Worm (Caenorhabditis elegans) whole organism, late embryonic: ENCODE measurements around the gene F26F2.10.

Experiments
- C08G9.2 ChIP-seq: sonication (generic microtip); optimal IDR thresholded peaks from 2 replicates; lab custom pipeline; 2016; ENCODE audit warnings: mild to moderate bottlenecking, missing genetic modification characterization, moderate library complexity, missing compliant biosample characterization
- F13H6.1 ChIP-seq: sonication (generic microtip); optimal IDR thresholded peaks from 2 replicates; lab custom pipeline; 2016; ENCODE audit warnings: missing genetic modification characterization, missing compliant biosample characterization
- K02D7.2 ChIP-seq: sonication (generic microtip); optimal IDR thresholded peaks from 2 replicates; lab custom pipeline; 2017; ENCODE audit warnings: mild to moderate bottlenecking, missing genetic modification characterization, missing compliant biosample characterization
- K09A11.1 ChIP-seq: sonication (generic microtip); optimal IDR thresholded peaks from 2 replicates; lab custom pipeline; 2017; ENCODE audit warnings: antibody characterized with exemption, mild to moderate bottlenecking, missing genetic modification characterization, missing compliant biosample characterization; ENCODE audit not compliant: insufficient read depth
- T23F11.4 ChIP-seq: fragments of 200-800 bp; sonication (Bioruptor generic); optimal IDR thresholded peaks from 2 replicates; lab custom pipeline; 2018; ENCODE audit warnings: mild to moderate bottlenecking, missing genetic modification characterization, missing compliant biosample characterization
- Y22D7AL.16 ChIP-seq: sonication (generic microtip); optimal IDR thresholded peaks from 2 replicates; lab custom pipeline; 2016; ENCODE audit warnings: missing genetic modification characterization, missing compliant biosample characterization
- ahr-1 ChIP-seq: sonication (generic microtip); optimal IDR thresholded peaks from 2 replicates; lab custom pipeline; 2016; ENCODE audit warnings: missing genetic modification characterization, missing compliant biosample characterization
- ceh-18 ChIP-seq: sonication (generic microtip); optimal IDR thresholded peaks from 2 replicates; lab custom pipeline; 2016; ENCODE audit warnings: missing genetic modification characterization, missing compliant biosample characterization
- ceh-19 ChIP-seq: fragments of 200-800 bp; sonication (Bioruptor generic); optimal IDR thresholded peaks from 2 replicates; lab custom pipeline; 2018; ENCODE audit warnings: mild to moderate bottlenecking, missing genetic modification characterization, missing compliant biosample characterization
- ceh-2 ChIP-seq: sonication (generic microtip); optimal IDR thresholded peaks from 2 replicates; lab custom pipeline; 2016; ENCODE audit warnings: missing genotype, missing genetic modification characterization, missing compliant biosample characterization
- ceh-22 ChIP-seq: sonication (generic microtip); optimal IDR thresholded peaks from 2 replicates; lab custom pipeline; 2017; ENCODE audit warnings: missing biosample characterization, missing genetic modification characterization
- ceh-34 ChIP-seq: sonication (generic microtip); optimal IDR thresholded peaks from 2 replicates; lab custom pipeline; 2016; ENCODE audit warnings: mild to moderate bottlenecking, missing genetic modification characterization, missing compliant biosample characterization
- ceh-45 ChIP-seq: fragments of 200-800 bp; sonication (Bioruptor generic); IDR thresholded peaks from 2 replicates; pipeline ENCODE4 v1.3.6; 2022; ENCODE audit warnings: missing genetic modification reagents, missing genetic modification characterization, missing compliant biosample characterization
- ceh-9 ChIP-seq: sonication (generic microtip); optimal IDR thresholded peaks from 2 replicates; lab custom pipeline; 2016; ENCODE audit warnings: mild to moderate bottlenecking, missing genetic modification characterization, inconsistent platforms, missing compliant biosample characterization
- che-1 ChIP-seq: sonication (generic microtip); optimal IDR thresholded peaks from 2 replicates; lab custom pipeline; 2016; ENCODE audit warnings: mild to moderate bottlenecking, missing genetic modification characterization, missing compliant biosample characterization
- dve-1 ChIP-seq: sonication (generic microtip); optimal IDR thresholded peaks from 2 replicates; lab custom pipeline; 2017; ENCODE audit warnings: antibody characterized with exemption, mild to moderate bottlenecking, missing genetic modification characterization, missing compliant biosample characterization
- ets-4 ChIP-seq: sonication (generic microtip); optimal IDR thresholded peaks from 2 replicates; lab custom pipeline; 2016; ENCODE audit warnings: missing genetic modification characterization, missing compliant biosample characterization
- fkh-10 ChIP-seq: fragments of 150-350 bp; optimal IDR thresholded peaks from 2 replicates; lab custom pipeline; 2014; ENCODE audit warnings: missing biosample characterization, missing genetic modification reagents, missing genetic modification characterization
- fkh-6 ChIP-seq: sonication (generic microtip); optimal IDR thresholded peaks from 2 replicates; lab custom pipeline; 2016; ENCODE audit warnings: missing genetic modification characterization, missing compliant biosample characterization
- gmeb-2 ChIP-seq: sonication (generic microtip); optimal IDR thresholded peaks from 2 replicates; lab custom pipeline; 2016; ENCODE audit warnings: missing genetic modification characterization, inconsistent platforms, missing compliant biosample characterization
- hlh-15 ChIP-seq: sonication (generic microtip); optimal IDR thresholded peaks from 2 replicates; lab custom pipeline; 2016; ENCODE audit warnings: missing genetic modification characterization, missing compliant biosample characterization
- hlh-30 ChIP-seq: sonication (generic microtip); optimal IDR thresholded peaks from 2 replicates; lab custom pipeline; 2017; ENCODE audit warnings: antibody characterized with exemption, missing genetic modification characterization, missing compliant biosample characterization; ENCODE audit not compliant: insufficient read depth
- hlh-8 ChIP-seq: sonication (generic microtip); optimal IDR thresholded peaks from 2 replicates; lab custom pipeline; 2016; ENCODE audit warnings: missing genotype, missing genetic modification characterization, missing compliant biosample characterization
- lim-6 ChIP-seq: sonication (generic microtip); optimal IDR thresholded peaks from 2 replicates; lab custom pipeline; 2016; ENCODE audit warnings: missing genetic modification characterization, missing compliant biosample characterization
- madf-2 ChIP-seq: sonication (generic microtip); optimal IDR thresholded peaks from 2 replicates; lab custom pipeline; 2017; ENCODE audit warnings: missing genetic modification characterization, missing compliant biosample characterization
- nfya-1 ChIP-seq: sonication (generic microtip); optimal IDR thresholded peaks from 2 replicates; lab custom pipeline; 2017; ENCODE audit warnings: missing genetic modification characterization, mild to moderate bottlenecking, missing compliant biosample characterization, antibody characterized with exemption, moderate library complexity
- nhr-11 ChIP-seq: fragments of 150-350 bp; optimal IDR thresholded peaks from 2 replicates; lab custom pipeline; 2014; ENCODE audit warnings: missing biosample characterization, missing genetic modification characterization
- odd-2 ChIP-seq: sonication (generic microtip); optimal IDR thresholded peaks from 2 replicates; lab custom pipeline; 2017; ENCODE audit warnings: antibody characterized with exemption, mild to moderate bottlenecking, missing genetic modification characterization, missing compliant biosample characterization
- pag-3 ChIP-seq: sonication (generic microtip); optimal IDR thresholded peaks from 2 replicates; lab custom pipeline; 2016; ENCODE audit warnings: missing compliant biosample characterization, missing genetic modification characterization, borderline replicate concordance
- pha-2 ChIP-seq: sonication (generic microtip); optimal IDR thresholded peaks from 2 replicates; lab custom pipeline; 2017; ENCODE audit warnings: mild to moderate bottlenecking, missing genetic modification characterization, missing compliant biosample characterization
- pqm-1 ChIP-seq: sonication (generic microtip); optimal IDR thresholded peaks from 2 replicates; lab custom pipeline; 2016; ENCODE audit warnings: missing genetic modification characterization, missing compliant biosample characterization
- pros-1 ChIP-seq: fragments of 150-350 bp; optimal IDR thresholded peaks from 2 replicates; lab custom pipeline; 2014; ENCODE audit warnings: missing biosample characterization, missing genetic modification reagents, missing genetic modification characterization
- rnt-1 ChIP-seq: sonication (generic microtip); optimal IDR thresholded peaks from 2 replicates; lab custom pipeline; 2016; ENCODE audit warnings: missing genetic modification characterization, missing compliant biosample characterization
- sox-4 ChIP-seq: sonication (generic microtip); optimal IDR thresholded peaks from 2 replicates; lab custom pipeline; 2017; ENCODE audit warnings: mild to moderate bottlenecking, missing genetic modification characterization, inconsistent platforms, missing compliant biosample characterization
- syd-9 ChIP-seq: sonication (generic microtip); optimal IDR thresholded peaks from 2 replicates; lab custom pipeline; 2016; ENCODE audit warnings: mild to moderate bottlenecking, missing genetic modification characterization, moderate library complexity, missing compliant biosample characterization
- tbx-2 ChIP-seq: sonication (generic microtip); optimal IDR thresholded peaks from 2 replicates; lab custom pipeline; 2016; ENCODE audit warnings: missing genetic modification characterization, missing compliant biosample characterization
- tbx-7 ChIP-seq: sonication (generic microtip); optimal IDR thresholded peaks from 2 replicates; lab custom pipeline; 2016; ENCODE audit warnings: missing genotype, missing genetic modification characterization, missing compliant biosample characterization
- unc-42 ChIP-seq: sonication (generic microtip); optimal IDR thresholded peaks from 2 replicates; lab custom pipeline; 2016; ENCODE audit warnings: missing genotype, missing genetic modification characterization, missing compliant biosample characterization
- unc-86 ChIP-seq: sonication (generic microtip); optimal IDR thresholded peaks from 2 replicates; lab custom pipeline; 2016; ENCODE audit warnings: missing genetic modification characterization, missing compliant biosample characterization
- zip-5 ChIP-seq: sonication (generic microtip); optimal IDR thresholded peaks from 2 replicates; lab custom pipeline; 2016; ENCODE audit warnings: missing genetic modification characterization, missing compliant biosample characterization

F26F2.10 gene

DNA sequence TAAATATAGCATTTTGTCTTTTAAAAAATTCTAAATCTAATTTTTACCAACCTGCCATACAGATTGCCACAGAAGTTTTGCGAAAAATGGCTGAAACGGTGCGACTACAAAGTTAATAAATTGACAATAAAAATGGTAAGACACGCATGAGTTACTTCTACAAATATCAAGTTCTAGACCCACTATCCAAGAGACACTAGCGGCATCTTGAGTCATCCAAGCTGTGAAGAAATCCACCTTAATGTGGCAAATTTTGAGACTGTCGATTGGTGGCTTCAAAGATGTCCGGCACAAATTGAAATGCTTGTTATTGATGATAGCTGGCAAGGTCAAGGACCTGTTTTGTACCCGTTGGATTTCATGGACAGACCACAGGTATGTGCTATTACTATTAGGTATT lies 39.7 kb upstream of the F26F2.10 start, which contains the start of gene F46B3.16:
Gene F46B3.16, plus strand, starts transcription at position 301 of the 400 bp plus-strand sequence.
- TF ChIP-seq ceh-18 (tag; lab: Kevin White, UChicago) (no peak), lim-6 (tag; lab: Kevin White, UChicago) (no peak), hlh-15 (tag; lab: Kevin White, UChicago) (no peak), ceh-2 (tag; lab: Kevin White, UChicago) (no peak)

DNA sequence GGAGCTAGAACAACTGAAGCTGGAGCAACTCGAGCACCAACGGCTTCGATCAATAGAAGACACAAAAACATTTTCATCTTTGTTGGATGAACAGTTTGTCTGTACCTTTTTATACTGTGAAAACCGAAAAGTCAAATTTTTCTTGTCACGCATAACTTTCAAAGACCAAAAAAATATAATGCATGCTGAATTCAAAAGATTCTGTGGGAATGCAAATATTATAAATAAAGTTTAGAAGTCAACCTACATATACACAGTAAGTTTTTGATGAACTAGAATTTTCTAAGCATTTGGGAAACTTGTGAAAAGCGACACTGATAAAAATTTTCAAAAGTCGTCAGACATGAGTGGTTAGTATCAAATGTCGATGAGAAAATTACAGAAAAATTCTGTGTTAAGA lies 39.0 kb upstream of the F26F2.10 start, which contains the start of gene F46B3.15:
Gene F46B3.15, minus strand, starts transcription at position 101 of the 400 bp plus-strand sequence.
- TF ChIP-seq K02D7.2 (tag; lab: Kevin White, UChicago) = no peak
- no peak for TF ChIP-seq syd-9
- TF ChIP-seq ets-4 (tag; lab: Kevin White, UChicago) = no peak
- no peak for TF ChIP-seq unc-86 (tag; lab: Kevin White, UChicago)
- TF ChIP-seq pha-2 (tag; lab: Kevin White, UChicago) = no peak
- TF ChIP-seq hlh-8 = no peak
- no peak for TF ChIP-seq sox-4 (tag; lab: Kevin White, UChicago)
- TF ChIP-seq pqm-1 (tag; lab: Kevin White, UChicago) = no peak
- no peak for TF ChIP-seq odd-2
- no peak for TF ChIP-seq ceh-22 (tag; lab: Kevin White, UChicago)
- no peak for TF ChIP-seq madf-2 (tag; lab: Kevin White, UChicago)
- no peak for TF ChIP-seq rnt-1
- TF ChIP-seq ceh-9 (tag; lab: Kevin White, UChicago) = no peak
- TF ChIP-seq gmeb-2 (tag; lab: Kevin White, UChicago) = no peak
- TF ChIP-seq ahr-1 = no peak
- no peak for TF ChIP-seq zip-5
- no peak for TF ChIP-seq nhr-11 (tag; lab: Kevin White, UChicago)

DNA sequence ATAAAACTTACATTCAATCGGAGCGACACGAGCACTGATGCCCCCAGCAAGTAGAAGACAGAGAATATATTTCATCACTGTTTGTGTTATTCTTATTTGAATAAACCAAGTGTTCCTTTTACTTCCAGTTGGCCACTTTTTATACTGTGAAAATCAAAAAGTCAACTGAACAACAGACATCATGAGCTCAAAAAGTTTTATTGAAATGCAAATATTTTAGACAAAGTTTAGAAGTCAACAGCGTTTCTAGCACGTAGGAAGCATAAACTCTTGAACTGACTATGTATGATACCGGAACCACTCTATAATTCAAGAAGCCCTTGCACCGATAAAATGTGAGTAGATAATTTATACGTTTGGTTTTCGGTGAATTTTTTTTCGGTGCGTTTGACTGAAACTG lies 36.6 kb upstream of the F26F2.10 start, which contains the start of gene F46B3.14:
Gene F46B3.14, minus strand, starts transcription at position 101 of the 400 bp plus-strand sequence.
- TF ChIP-seq nhr-11 (tag; lab: Kevin White, UChicago) (no peak), rnt-1 (no peak), dve-1 (tag; lab: Kevin White, UChicago) (no peak), Y22D7AL.16 (no peak), che-1 (tag; lab: Kevin White, UChicago) (no peak), K02D7.2 (tag; lab: Kevin White, UChicago) (no peak), pag-3 (tag; lab: Kevin White, UChicago) (no peak), nfya-1 (tag; lab: Kevin White, UChicago) (no peak), ceh-34 (tag; lab: Kevin White, UChicago) (no peak), fkh-10 (GFP tag; lab: Kevin White, UChicago) (no peak), ceh-45 (GFP tag; lab: Robert Waterston, UW) (no peak), tbx-7 (tag; lab: Kevin White, UChicago) (no peak), ceh-19 (GFP tag; lab: Kevin White, UChicago) (no peak), F13H6.1 (tag; lab: Kevin White, UChicago) (no peak), fkh-6 (tag; lab: Kevin White, UChicago) (no peak)

DNA sequence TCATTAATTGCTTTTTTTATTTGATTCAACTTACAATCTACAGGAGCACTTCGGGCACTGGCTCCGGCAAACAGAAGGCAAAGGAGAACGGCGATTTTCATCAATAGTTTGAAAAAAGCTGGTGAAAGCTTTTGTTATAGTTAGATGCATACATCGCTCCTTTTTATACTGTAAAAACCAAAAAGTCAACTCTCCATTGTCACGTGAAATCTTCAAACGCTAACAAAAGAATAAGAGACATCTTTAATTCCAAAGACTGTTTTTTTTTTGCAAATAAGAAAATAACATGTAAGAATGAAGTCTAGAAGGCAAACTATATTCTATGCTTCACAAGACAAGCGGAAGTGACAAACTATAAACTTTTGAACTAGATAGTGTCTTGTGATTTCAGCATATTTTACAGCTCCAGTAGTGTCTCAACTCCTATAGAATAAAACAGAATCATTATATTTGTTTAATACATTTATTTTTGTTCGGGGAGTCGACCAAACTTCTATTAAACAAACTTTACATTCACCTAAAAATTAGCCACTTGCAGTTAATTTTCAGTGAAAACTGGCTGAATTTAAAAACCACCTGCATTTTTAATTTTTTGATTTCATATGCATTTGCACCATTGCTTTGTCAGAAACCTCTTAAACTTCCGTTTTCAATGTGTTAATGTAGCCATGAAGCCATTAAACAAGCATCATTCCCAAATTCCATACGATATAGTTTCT lies 31.6 kb upstream of the F26F2.10 start, which contains the start of the genes F46B3.9 and srz-18:
Gene F46B3.9, minus strand, starts transcription at position 101 of the 719 bp plus-strand sequence.
Gene srz-18, plus strand, starts transcription at position 669 of the 719 bp plus-strand sequence.
- no peak for TF ChIP-seq nfya-1 (tag; lab: Kevin White, UChicago)
- no peak for TF ChIP-seq pros-1
- no peak for TF ChIP-seq pha-2 (tag; lab: Kevin White, UChicago)
- TF ChIP-seq ceh-19 (GFP tag; lab: Kevin White, UChicago) = no peak
- TF ChIP-seq ceh-2 (tag; lab: Kevin White, UChicago) = no peak
- no peak for TF ChIP-seq nhr-11 (tag; lab: Kevin White, UChicago)
- no peak for TF ChIP-seq T23F11.4 (GFP tag; lab: Kevin White, UChicago)
- no peak for TF ChIP-seq ceh-34 (tag; lab: Kevin White, UChicago)
- no peak for TF ChIP-seq unc-42 (tag; lab: Kevin White, UChicago)
- no peak for TF ChIP-seq tbx-2 (tag; lab: Kevin White, UChicago)
- TF ChIP-seq dve-1 (tag; lab: Kevin White, UChicago) = no peak
- no peak for TF ChIP-seq fkh-10 (GFP tag; lab: Kevin White, UChicago)
- no peak for TF ChIP-seq C08G9.2
- TF ChIP-seq K09A11.1 (tag; lab: Kevin White, UChicago) = no peak
- no peak for TF ChIP-seq ceh-18 (tag; lab: Kevin White, UChicago)
- no peak for TF ChIP-seq hlh-30 (tag; lab: Kevin White, UChicago)
- TF ChIP-seq ceh-45 (GFP tag; lab: Robert Waterston, UW) = no peak
